Worm (Caenorhabditis elegans) whole organism, young adult: ENCODE data around the gene let-721.

Experiments used
- C06A6.2 ChIP-seq: fragments of 200-800 bp; sonication (Bioruptor generic); conservative IDR thresholded peaks from 2 replicates; pipeline ENCODE4 v1.3.6; 2022; ENCODE audit warnings: missing genetic modification characterization, missing compliant biosample characterization
- T07F8.4 ChIP-seq: sonication (generic microtip); optimal IDR thresholded peaks from 2 replicates; lab custom pipeline; 2016; ENCODE audit warnings: mild to moderate bottlenecking, missing genetic modification characterization, moderate library complexity, missing compliant biosample characterization
- dpff-1 ChIP-seq: sonication (generic microtip); optimal IDR thresholded peaks from 2 replicates; lab custom pipeline; 2017; ENCODE audit warnings: mild to moderate bottlenecking, missing genetic modification characterization, missing compliant biosample characterization
- him-1 ChIP-seq: sonication (generic microtip); optimal IDR thresholded peaks from 2 replicates; lab custom pipeline; 2016; ENCODE audit warnings: missing genotype, missing genetic modification reagents, missing genetic modification characterization, missing compliant biosample characterization
- lag-1 ChIP-seq: fragments of 200-800 bp; sonication (Bioruptor generic); IDR thresholded peaks from 2 replicates; pipeline ENCODE4 v1.3.6; 2022; ENCODE audit warnings: missing genetic modification reagents, missing genetic modification characterization, missing compliant biosample characterization
- madf-3 ChIP-seq: fragments of 200-800 bp; sonication (Bioruptor generic); IDR thresholded peaks from 2 replicates; pipeline ENCODE4 v1.3.6; 2022; ENCODE audit warnings: missing genetic modification reagents, missing genetic modification characterization, missing compliant biosample characterization
- nhr-120 ChIP-seq: fragments of 200-800 bp; sonication (Bioruptor generic); IDR thresholded peaks from 2 replicates; pipeline ENCODE4 v1.3.6; 2022; ENCODE audit warnings: missing genetic modification characterization, missing compliant biosample characterization
- nhr-179 ChIP-seq: sonication (generic microtip); optimal IDR thresholded peaks from 2 replicates; lab custom pipeline; 2016; ENCODE audit warnings: mild to moderate bottlenecking, missing genetic modification characterization, missing compliant biosample characterization
- repo-1 ChIP-seq: sonication (generic microtip); optimal IDR thresholded peaks from 2 replicates; lab custom pipeline; 2017; ENCODE audit warnings: mild to moderate bottlenecking, missing genetic modification characterization, missing compliant biosample characterization
- snpc-4 ChIP-seq, 5 experiments: fragments of 150-350 bp in 1 of 5; sonication (generic microtip) in 4 of 5; optimal IDR thresholded peaks; 2 replicates each; lab custom pipeline; 2014 to 2018; ENCODE audit warnings: missing genetic modification characterization in 5 of 5, missing biosample characterization in 3 of 5, antibody characterized with exemption in 2 of 5, mild to moderate bottlenecking in 2 of 5, missing compliant biosample characterization in 2 of 5, missing genotype in 2 of 5, moderate library complexity in 2 of 5, missing genetic modification reagents in 1 of 5
- sptf-2 ChIP-seq: fragments of 200-800 bp; sonication (Bioruptor generic); optimal IDR thresholded peaks from 2 replicates; lab custom pipeline; 2018; ENCODE audit warnings: mild to moderate bottlenecking, missing genetic modification characterization, missing compliant biosample characterization
- unc-130 ChIP-seq: sonication (generic microtip); optimal IDR thresholded peaks from 2 replicates; lab custom pipeline; 2016; ENCODE audit warnings: missing genetic modification reagents, missing genetic modification characterization, missing compliant biosample characterization
- unc-62 ChIP-seq: fragments of 150-350 bp; optimal IDR thresholded peaks from 2 replicates; lab custom pipeline; 2014; ENCODE audit warnings: missing biosample characterization, missing genetic modification reagents, missing genetic modification characterization

DNA sequence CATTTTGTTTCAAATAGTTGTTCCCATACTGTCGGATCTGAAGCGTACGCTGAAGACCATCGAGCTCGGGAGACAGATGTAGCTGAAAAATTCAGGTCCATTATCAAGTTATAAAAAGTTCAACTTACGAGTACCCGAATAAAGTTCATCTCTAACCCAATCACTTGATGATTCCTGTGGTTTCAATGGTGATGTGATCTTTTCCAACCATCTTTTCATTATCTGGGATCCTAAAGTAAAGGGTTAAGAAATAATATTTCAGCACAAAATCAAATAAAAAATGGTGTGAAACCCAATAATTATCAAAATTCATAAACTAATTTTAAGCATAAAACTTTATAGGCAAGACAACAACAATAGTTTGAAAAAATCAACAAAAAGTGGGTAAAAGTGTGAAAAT lies 19.5 kb downstream of the let-721 start, which contains the start of gene C05D11.8:
- TF ChIP-seq lag-1 (GFP tag; lab: Robert Waterston, UW) = no peak
- no peak for TF ChIP-seq madf-3 (GFP tag; lab: Robert Waterston, UW)
- no peak for TF ChIP-seq repo-1 (tag; lab: Kevin White, UChicago)
- TF ChIP-seq nhr-120 (GFP tag; lab: Robert Waterston, UW) = no peak
- no peak for TF ChIP-seq unc-62 (GFP tag; lab: Kevin White, UChicago)
- no peak for TF ChIP-seq sptf-2 (GFP tag; lab: Kevin White, UChicago)
- TF ChIP-seq snpc-4 (GFP tag; optimal IDR thresholded peaks at IDR 0.05; lab: Kevin White, UChicago) = no peak
- TF ChIP-seq snpc-4 (tag; optimal IDR thresholded peaks at IDR 0.05; lab: Kevin White, UChicago) = no peak
- TF ChIP-seq T07F8.4 = no peak
- TF ChIP-seq nhr-179 (tag; lab: Kevin White, UChicago) = no peak
- TF ChIP-seq C06A6.2 (GFP tag; lab: Robert Waterston, UW) = no peak
- TF ChIP-seq dpff-1 (tag; lab: Kevin White, UChicago) = no peak
- TF ChIP-seq unc-130 (GFP tag; lab: Kevin White, UChicago) = no peak
- TF ChIP-seq him-1 (tag; lab: Kevin White, UChicago) = no peak
